Worm (Caenorhabditis elegans) whole organism, young adult: ENCODE measurements around the gene srx-76.

Experiments
- B0035.1 ChIP-seq: sonication (generic microtip); optimal IDR thresholded peaks from 2 replicates; lab custom pipeline; 2016; ENCODE audit warnings: missing genetic modification characterization, mild to moderate bottlenecking, missing compliant biosample characterization, missing genotype, missing genetic modification reagents
- F39B2.1 ChIP-seq: fragments of 200-800 bp; sonication (Bioruptor generic); IDR thresholded peaks from 2 replicates; pipeline ENCODE4 v1.3.6; 2022; ENCODE audit warnings: missing genetic modification reagents, missing genetic modification characterization, missing compliant biosample characterization
- F49E8.2 ChIP-seq: sonication (generic microtip); optimal IDR thresholded peaks from 3 replicates; lab custom pipeline; 2017; ENCODE audit warnings: missing genetic modification characterization, mild to moderate bottlenecking, missing compliant biosample characterization, antibody characterized with exemption, moderate library complexity; ENCODE audit not compliant: insufficient read depth
- K11D2.4 ChIP-seq: fragments of 200-800 bp; sonication (Bioruptor generic); IDR thresholded peaks from 2 replicates; pipeline ENCODE4 v1.3.6; 2022; ENCODE audit warnings: missing genetic modification reagents, missing genetic modification characterization, missing compliant biosample characterization
- K12H6.12 ChIP-seq: fragments of 200-800 bp; sonication (Bioruptor generic); optimal IDR thresholded peaks from 2 replicates; lab custom pipeline; 2018; ENCODE audit warnings: mild to moderate bottlenecking, missing genetic modification characterization, missing compliant biosample characterization
- T07F8.4 ChIP-seq: sonication (generic microtip); optimal IDR thresholded peaks from 2 replicates; lab custom pipeline; 2016; ENCODE audit warnings: mild to moderate bottlenecking, missing genetic modification characterization, moderate library complexity, missing compliant biosample characterization
- T26A5.8 ChIP-seq: sonication (generic microtip); optimal IDR thresholded peaks from 2 replicates; lab custom pipeline; 2016; ENCODE audit warnings: missing genetic modification characterization, missing compliant biosample characterization
- Y53F4B.3 ChIP-seq: fragments of 200-800 bp; sonication (Bioruptor generic); IDR thresholded peaks from 2 replicates; pipeline ENCODE4 v1.3.6; 2022; ENCODE audit warnings: missing genetic modification reagents, missing genetic modification characterization, missing compliant biosample characterization
- ama-1 ChIP-seq, 3 experiments: fragments of 150-350 bp in 1 of 3; sonication (generic microtip) in 2 of 3; optimal IDR thresholded peaks; 2 replicates each; lab custom pipeline; 2014 to 2018; ENCODE audit warnings: missing biosample characterization in 2 of 3, missing genetic modification characterization in 2 of 3, missing genetic modification reagents in 2 of 3
- aptf-2 ChIP-seq: fragments of 200-800 bp; sonication (Bioruptor generic); conservative IDR thresholded peaks from 2 replicates; pipeline ENCODE4 v1.3.6; 2022; ENCODE audit warnings: missing genetic modification reagents, missing genetic modification characterization, missing compliant biosample characterization
- ccch-3 ChIP-seq: fragments of 200-800 bp; sonication (Bioruptor generic); optimal IDR thresholded peaks from 2 replicates; lab custom pipeline; 2018; ENCODE audit warnings: mild to moderate bottlenecking, missing genetic modification characterization, missing compliant biosample characterization
- ceh-27 ChIP-seq: fragments of 200-800 bp; sonication (Bioruptor generic); optimal IDR thresholded peaks from 2 replicates; lab custom pipeline; 2018; ENCODE audit warnings: mild to moderate bottlenecking, missing genetic modification characterization, moderate library complexity, missing compliant biosample characterization
- efl-1 ChIP-seq: fragments of 150-350 bp; optimal IDR thresholded peaks from 2 replicates; lab custom pipeline; 2014; ENCODE audit warnings: missing biosample characterization, missing genetic modification reagents, missing genetic modification characterization
- egl-44 ChIP-seq: fragments of 200-800 bp; sonication (Bioruptor generic); IDR thresholded peaks from 2 replicates; pipeline ENCODE4 v1.3.6; 2022; ENCODE audit warnings: missing genetic modification reagents, missing genetic modification characterization, missing compliant biosample characterization
- fkh-3 ChIP-seq: sonication (generic microtip); optimal IDR thresholded peaks from 2 replicates; lab custom pipeline; 2016; ENCODE audit warnings: mild to moderate bottlenecking, missing genetic modification characterization, missing compliant biosample characterization
- gei-17 ChIP-seq: fragments of 200-800 bp; sonication (Bioruptor generic); optimal IDR thresholded peaks from 2 replicates; lab custom pipeline; 2018; ENCODE audit warnings: mild to moderate bottlenecking, missing genetic modification characterization, missing compliant biosample characterization
- hlh-26 ChIP-seq: fragments of 200-800 bp; sonication (Bioruptor generic); conservative IDR thresholded peaks from 2 replicates; pipeline ENCODE4 v1.3.6; 2022; ENCODE audit warnings: missing genetic modification reagents, missing genetic modification characterization, missing compliant biosample characterization
- hmg-1.2 ChIP-seq: fragments of 200-800 bp; sonication (Bioruptor generic); IDR thresholded peaks from 2 replicates; pipeline ENCODE4 v1.3.6; 2022; ENCODE audit warnings: missing genetic modification reagents, missing genetic modification characterization, missing compliant biosample characterization
- lin-35 ChIP-seq, 3 experiments: fragments of 150-350 bp in 2 of 3; sonication (generic microtip) in 1 of 3; optimal IDR thresholded peaks; 2 replicates each; lab custom pipeline; 2014 to 2018; ENCODE audit warnings: missing biosample characterization in 3 of 3, missing genetic modification characterization in 3 of 3, missing genetic modification reagents in 3 of 3
- lin-40 ChIP-seq: sonication (generic microtip); optimal IDR thresholded peaks from 2 replicates; lab custom pipeline; 2016; ENCODE audit warnings: missing genetic modification characterization, mild to moderate bottlenecking, missing compliant biosample characterization, missing genotype, missing genetic modification reagents
- lin-54 ChIP-seq: fragments of 200-800 bp; sonication (Bioruptor generic); optimal IDR thresholded peaks from 2 replicates; lab custom pipeline; 2018; ENCODE audit warnings: mild to moderate bottlenecking, missing genetic modification characterization, missing compliant biosample characterization
- madf-6 ChIP-seq: fragments of 200-800 bp; sonication (Bioruptor generic); IDR thresholded peaks from 2 replicates; pipeline ENCODE4 v1.3.6; 2022; ENCODE audit warnings: missing genetic modification reagents, missing genetic modification characterization, missing compliant biosample characterization
- nhr-80 ChIP-seq: sonication (generic microtip); optimal IDR thresholded peaks from 2 replicates; lab custom pipeline; 2016; ENCODE audit warnings: missing genetic modification characterization, missing compliant biosample characterization
- nhr-90 ChIP-seq: sonication (generic microtip); optimal IDR thresholded peaks from 2 replicates; lab custom pipeline; 2016; ENCODE audit warnings: missing genotype, mild to moderate bottlenecking, missing genetic modification characterization, missing compliant biosample characterization
- pha-4 ChIP-seq: fragments of 150-350 bp; sonication (generic microtip); optimal IDR thresholded peaks from 2 replicates; lab custom pipeline; 2014; ENCODE audit warnings: missing biosample characterization, missing genetic modification reagents, missing genetic modification characterization
- rec-8 ChIP-seq, 2 experiments: sonication (generic microtip); optimal IDR thresholded peaks; 2 replicates each; lab custom pipeline; 2016; ENCODE audit warnings: mild to moderate bottlenecking in 2 of 2, missing genetic modification characterization in 2 of 2, missing genetic modification reagents in 2 of 2, missing genotype in 2 of 2, missing biosample characterization in 1 of 2, missing compliant biosample characterization in 1 of 2, moderate library complexity in 1 of 2
- snpc-1.3 ChIP-seq: sonication (generic microtip); optimal IDR thresholded peaks from 2 replicates; lab custom pipeline; 2017; ENCODE audit warnings: missing genetic modification characterization, mild to moderate bottlenecking, missing compliant biosample characterization, antibody characterized with exemption, moderate library complexity, missing genotype, missing genetic modification reagents; ENCODE audit not compliant: insufficient read depth
- snpc-4 ChIP-seq, 5 experiments: fragments of 150-350 bp in 1 of 5; sonication (generic microtip) in 4 of 5; optimal IDR thresholded peaks; 2 replicates each; lab custom pipeline; 2014 to 2018; ENCODE audit warnings: missing genetic modification characterization in 5 of 5, missing biosample characterization in 3 of 5, antibody characterized with exemption in 2 of 5, mild to moderate bottlenecking in 2 of 5, missing compliant biosample characterization in 2 of 5, missing genotype in 2 of 5, moderate library complexity in 2 of 5, missing genetic modification reagents in 1 of 5
- sptf-2 ChIP-seq: fragments of 200-800 bp; sonication (Bioruptor generic); optimal IDR thresholded peaks from 2 replicates; lab custom pipeline; 2018; ENCODE audit warnings: mild to moderate bottlenecking, missing genetic modification characterization, missing compliant biosample characterization
- unc-62 ChIP-seq: fragments of 150-350 bp; optimal IDR thresholded peaks from 2 replicates; lab custom pipeline; 2014; ENCODE audit warnings: missing biosample characterization, missing genetic modification reagents, missing genetic modification characterization
- xnd-1 ChIP-seq: sonication (generic microtip); optimal IDR thresholded peaks from 2 replicates; lab custom pipeline; 2016; ENCODE audit warnings: missing genotype, missing genetic modification reagents, missing genetic modification characterization, missing compliant biosample characterization
- ztf-18 ChIP-seq: sonication (generic microtip); optimal IDR thresholded peaks from 2 replicates; lab custom pipeline; 2016; ENCODE audit warnings: missing genotype, mild to moderate bottlenecking, missing genetic modification characterization, missing compliant biosample characterization
- ztf-22 ChIP-seq: fragments of 200-800 bp; sonication (Bioruptor generic); optimal IDR thresholded peaks from 2 replicates; lab custom pipeline; 2018; ENCODE audit warnings: mild to moderate bottlenecking, missing genetic modification characterization, moderate library complexity, missing compliant biosample characterization

The srx-76 gene

DNA sequence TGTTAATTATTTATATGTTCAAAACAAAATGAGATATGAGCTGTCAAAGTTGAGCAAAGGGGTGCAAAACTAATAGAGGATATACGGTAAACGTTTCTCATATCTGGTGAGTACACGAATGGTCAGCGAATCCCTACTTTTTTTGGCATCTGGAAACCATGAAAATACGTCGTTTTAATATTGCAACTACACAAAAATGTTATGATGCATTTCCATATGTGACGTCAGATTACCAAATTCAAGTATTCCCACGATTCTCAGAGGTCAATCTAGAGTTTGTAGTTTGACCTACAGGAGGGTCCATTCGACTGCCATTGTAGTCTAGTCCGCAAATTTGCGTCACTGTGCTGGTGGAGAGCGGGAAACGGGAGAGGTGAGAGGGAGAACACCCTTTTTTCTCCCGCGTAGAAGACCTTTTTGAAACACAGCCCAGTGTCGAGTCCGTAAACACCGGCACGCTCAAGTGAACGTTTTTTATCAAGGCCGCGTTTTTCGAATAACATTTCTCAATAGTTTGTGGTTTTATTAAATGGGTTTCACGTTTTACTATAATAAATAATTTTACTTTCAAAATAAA is 4.8 kb downstream of the srx-76 start (continued):
- TF ChIP-seq xnd-1 (tag; lab: Kevin White, UChicago) (peak; percentile 53), aptf-2 (GFP tag; lab: Robert Waterston, UW) (0 out of 2 replicates have a peak, but pooled peaks have one; percentile 17), hmg-1.2 (GFP tag; lab: Robert Waterston, UW) (peak; percentile 40), Y53F4B.3 (GFP tag; lab: Robert Waterston, UW) (no peak), rec-8 (tag; optimal IDR thresholded peaks at IDR 0.05; lab: Kevin White, UChicago) (no peak), lin-54 (GFP tag; lab: Kevin White, UChicago) (peak; percentile 64), lin-35 (GFP tag; optimal IDR thresholded peaks at IDR 0.05; lab: Kevin White, UChicago) (peak in 1 of 3 experiments; percentile 32), madf-6 (GFP tag; lab: Robert Waterston, UW) (peak; percentile 88)

DNA sequence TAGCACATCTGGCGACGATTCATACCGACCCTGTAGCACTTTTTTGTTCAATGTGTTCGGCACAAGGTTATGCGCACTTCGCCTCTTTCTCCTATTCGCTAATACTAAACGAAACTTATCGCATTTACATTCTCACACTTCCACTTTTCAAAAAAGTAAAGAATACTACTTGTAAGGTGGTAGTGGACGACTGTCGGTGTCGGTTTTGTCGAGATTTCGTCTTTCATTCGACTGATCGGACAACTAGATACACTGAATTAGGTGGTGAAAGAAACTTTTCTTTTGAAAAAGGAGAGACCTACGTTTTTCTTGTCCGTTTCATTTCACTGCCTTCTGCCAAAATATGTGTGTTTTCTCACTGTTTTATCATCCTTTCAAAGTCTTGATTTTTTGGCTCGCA is 6.0 kb downstream of the srx-76 start:
- TF ChIP-seq efl-1 (GFP tag; lab: Kevin White, UChicago): no peak
- no peak for TF ChIP-seq K12H6.12 (tag; lab: Kevin White, UChicago)
- TF ChIP-seq ztf-18 (tag; lab: Kevin White, UChicago): no peak
- no peak for TF ChIP-seq fkh-3

DNA sequence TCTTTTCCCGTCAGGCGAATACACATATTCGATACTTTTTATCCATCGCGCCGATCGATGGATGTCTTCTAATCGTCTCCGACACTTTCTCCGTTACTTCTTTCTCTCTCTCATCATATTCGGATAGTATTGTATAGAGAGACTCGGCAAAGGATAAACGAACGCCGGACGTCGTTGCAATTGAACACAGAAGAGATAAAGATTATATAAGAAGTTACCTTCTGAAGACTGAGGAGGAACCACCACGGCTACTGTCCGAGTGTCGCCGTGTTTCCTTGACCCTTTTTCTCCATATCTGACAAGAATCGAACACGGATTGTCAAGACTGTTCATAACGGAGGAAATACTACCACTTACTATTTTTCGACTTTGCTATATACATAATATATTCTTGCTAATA is 7.5 kb downstream of the srx-76 start, which contains the start of gene sma-1:
sma-1 (plus strand) TSS at position 301 of the 400 bp plus-strand sequence.
- TF ChIP-seq sptf-2 (no peak), T07F8.4 (tag; lab: Kevin White, UChicago) (no peak), F49E8.2 (tag; lab: Kevin White, UChicago) (no peak), rec-8 (tag; optimal IDR thresholded peaks at IDR 0.05; lab: Kevin White, UChicago) (no peak), lin-40 (tag; lab: Kevin White, UChicago) (no peak), pha-4 (no peak), ztf-22 (GFP tag; lab: Kevin White, UChicago) (no peak), snpc-4 (GFP tag; optimal IDR thresholded peaks at IDR 0.05; lab: Kevin White, UChicago) (no peak), snpc-4 (tag; optimal IDR thresholded peaks at IDR 0.05; lab: Kevin White, UChicago) (no peak), egl-44 (GFP tag; lab: Robert Waterston, UW) (no peak), ceh-27 (GFP tag; lab: Kevin White, UChicago) (no peak), snpc-1.3 (tag; lab: Kevin White, UChicago) (no peak), ama-1 (optimal IDR thresholded peaks at IDR 0.05; lab: Kevin White, UChicago) (no peak), ama-1 (GFP tag; optimal IDR thresholded peaks at IDR 0.05; lab: Kevin White, UChicago) (no peak)
- TF ChIP-seq, all 124 proteins: peak for 0

DNA sequence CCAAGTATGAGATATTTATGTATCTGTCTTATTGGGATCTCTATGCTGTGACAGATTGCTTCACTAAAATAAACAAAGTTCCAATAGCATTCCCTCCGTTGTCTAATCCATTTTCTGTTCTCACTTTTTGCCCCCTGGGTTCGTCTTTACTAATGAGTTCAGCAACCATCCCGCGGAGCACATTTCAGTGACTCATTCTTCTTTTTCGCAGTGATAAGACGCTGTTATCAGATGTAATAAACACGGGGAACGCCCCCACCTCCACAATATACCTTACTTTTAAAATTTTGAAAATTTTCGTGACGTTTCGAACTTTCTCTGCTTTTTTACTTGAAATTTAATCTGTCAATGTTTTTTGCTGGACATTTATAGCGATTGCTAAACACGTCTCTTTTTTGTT is 8.5 kb downstream of the srx-76 start:
- no peak for TF ChIP-seq T26A5.8 (tag; lab: Kevin White, UChicago)
- peak; percentile 67 for TF ChIP-seq nhr-80 (tag; lab: Kevin White, UChicago)
- TF ChIP-seq, all 124 proteins: peak for 1

DNA sequence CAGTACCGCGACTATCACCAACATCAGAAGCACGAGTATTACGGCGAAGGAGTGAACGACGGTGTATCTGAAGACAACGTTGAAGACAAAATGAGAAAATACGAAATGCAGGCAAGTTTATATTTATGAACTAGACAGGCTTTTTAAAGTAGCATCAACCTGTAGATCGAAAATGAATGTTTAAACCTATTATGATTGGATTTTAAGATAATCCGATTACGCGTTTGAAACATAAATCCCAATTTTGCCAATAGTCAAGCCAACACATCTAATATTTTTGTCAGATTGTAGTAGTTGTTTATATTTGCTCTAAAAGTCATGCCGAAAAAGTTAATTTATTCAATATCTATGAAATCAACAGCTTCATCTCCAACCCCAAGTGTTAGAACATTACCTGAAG is 9.6 kb downstream of the srx-76 start:
- TF ChIP-seq K12H6.12 (tag; lab: Kevin White, UChicago) (no peak), F39B2.1 (GFP tag; lab: Robert Waterston, UW) (no peak), nhr-90 (tag; lab: Kevin White, UChicago) (no peak), K11D2.4 (GFP tag; lab: Robert Waterston, UW) (no peak), pha-4 (no peak), unc-62 (no peak), B0035.1 (no peak), hlh-26 (no peak), gei-17 (no peak), ccch-3 (GFP tag; lab: Kevin White, UChicago) (no peak)
